Worm (Caenorhabditis elegans) whole organism, young adult: ENCODE results near the gene ZK792.7.
A peak's percentile ranks its signal among the peaks of the same experiment; 100 is the strongest.

Experiments
- C06A6.2 ChIP-seq: fragments of 200-800 bp; sonication (Bioruptor generic); conservative IDR thresholded peaks from 2 replicates; pipeline ENCODE4 v1.3.6; 2022; ENCODE audit warnings: missing genetic modification characterization, missing compliant biosample characterization
- D2030.7 ChIP-seq: fragments of 200-800 bp; sonication (Bioruptor generic); IDR thresholded peaks from 2 replicates; pipeline ENCODE4 v1.3.6; 2022; ENCODE audit warnings: missing genetic modification reagents, missing genetic modification characterization, missing compliant biosample characterization
- F23B12.7 ChIP-seq: sonication (generic microtip); optimal IDR thresholded peaks from 2 replicates; lab custom pipeline; 2017; ENCODE audit warnings: missing genetic modification characterization, mild to moderate bottlenecking, missing compliant biosample characterization, antibody characterized with exemption, moderate library complexity; ENCODE audit not compliant: insufficient read depth
- F49E8.2 ChIP-seq: sonication (generic microtip); optimal IDR thresholded peaks from 3 replicates; lab custom pipeline; 2017; ENCODE audit warnings: missing genetic modification characterization, mild to moderate bottlenecking, missing compliant biosample characterization, antibody characterized with exemption, moderate library complexity; ENCODE audit not compliant: insufficient read depth
- F52B5.7 ChIP-seq: sonication (generic microtip); optimal IDR thresholded peaks from 2 replicates; lab custom pipeline; 2016; ENCODE audit warnings: mild to moderate bottlenecking, missing genetic modification characterization, missing compliant biosample characterization
- Y53F4B.3 ChIP-seq: fragments of 200-800 bp; sonication (Bioruptor generic); IDR thresholded peaks from 2 replicates; pipeline ENCODE4 v1.3.6; 2022; ENCODE audit warnings: missing genetic modification reagents, missing genetic modification characterization, missing compliant biosample characterization
- Y67H2A.10 ChIP-seq: fragments of 200-800 bp; sonication (Bioruptor generic); conservative IDR thresholded peaks from 2 replicates; pipeline ENCODE4 v1.3.6; 2022; ENCODE audit warnings: missing genetic modification reagents, missing genetic modification characterization, missing compliant biosample characterization
- Y79H2A.3 ChIP-seq: fragments of 200-800 bp; sonication (Bioruptor generic); conservative IDR thresholded peaks from 2 replicates; pipeline ENCODE4 v1.3.6; 2022; ENCODE audit warnings: missing genetic modification reagents, missing genetic modification characterization, missing compliant biosample characterization
- Y95B8A.8 ChIP-seq: fragments of 200-800 bp; sonication (Bioruptor generic); IDR thresholded peaks from 2 replicates; pipeline ENCODE4 v1.3.6; 2022; ENCODE audit warnings: missing genetic modification reagents, missing genetic modification characterization, missing compliant biosample characterization
- aptf-3 ChIP-seq: fragments of 200-800 bp; sonication (Bioruptor generic); IDR thresholded peaks from 2 replicates; pipeline ENCODE4 v1.3.6; 2022; ENCODE audit warnings: missing genetic modification characterization, missing compliant biosample characterization
- bed-2 ChIP-seq: fragments of 200-800 bp; sonication (Bioruptor generic); IDR thresholded peaks from 2 replicates; pipeline ENCODE4 v1.3.6; 2022; ENCODE audit warnings: missing genetic modification reagents, missing genetic modification characterization, missing compliant biosample characterization
- cebp-1 ChIP-seq, 2 experiments: fragments of 200-800 bp in 1 of 2; sonication (Bioruptor generic) in 1 of 2; sonication (generic microtip) in 1 of 2; IDR thresholded peaks in 1 of 2; optimal IDR thresholded peaks in 1 of 2; 2 replicates each; pipeline versions ENCODE4 v1.3.6 to Lab custom; 2017 to 2022; ENCODE audit warnings: missing compliant biosample characterization in 2 of 2, missing genetic modification characterization in 2 of 2, mild to moderate bottlenecking in 1 of 2, missing genetic modification reagents in 1 of 2, moderate library complexity in 1 of 2
- ceh-58 ChIP-seq: fragments of 200-800 bp; sonication (Bioruptor generic); IDR thresholded peaks from 2 replicates; pipeline ENCODE4 v1.3.6; 2022; ENCODE audit warnings: missing genetic modification characterization, missing compliant biosample characterization
- ceh-91 ChIP-seq: fragments of 200-800 bp; sonication (Bioruptor generic); IDR thresholded peaks from 2 replicates; pipeline ENCODE4 v1.3.6; 2022; ENCODE audit warnings: missing genetic modification reagents, missing genetic modification characterization, missing compliant biosample characterization
- die-1 ChIP-seq: sonication (generic microtip); optimal IDR thresholded peaks from 2 replicates; lab custom pipeline; 2016; ENCODE audit warnings: missing genotype, mild to moderate bottlenecking, missing genetic modification characterization, missing compliant biosample characterization
- dpl-1 ChIP-seq: fragments of 150-350 bp; optimal IDR thresholded peaks from 2 replicates; lab custom pipeline; 2014; ENCODE audit warnings: missing biosample characterization, missing genetic modification reagents, missing genetic modification characterization
- egrh-3 ChIP-seq: fragments of 200-800 bp; sonication (Bioruptor generic); IDR thresholded peaks from 2 replicates; pipeline ENCODE4 v1.3.6; 2022; ENCODE audit warnings: missing genetic modification reagents, missing genetic modification characterization, missing compliant biosample characterization
- ekl-4 ChIP-seq: fragments of 200-800 bp; sonication (Bioruptor generic); IDR thresholded peaks from 2 replicates; pipeline ENCODE4 v1.3.6; 2022; ENCODE audit warnings: missing genetic modification reagents, missing genetic modification characterization, missing compliant biosample characterization
- gei-17 ChIP-seq: fragments of 200-800 bp; sonication (Bioruptor generic); optimal IDR thresholded peaks from 2 replicates; lab custom pipeline; 2018; ENCODE audit warnings: mild to moderate bottlenecking, missing genetic modification characterization, missing compliant biosample characterization
- him-1 ChIP-seq: sonication (generic microtip); optimal IDR thresholded peaks from 2 replicates; lab custom pipeline; 2016; ENCODE audit warnings: missing genotype, missing genetic modification reagents, missing genetic modification characterization, missing compliant biosample characterization
- hlh-26 ChIP-seq: fragments of 200-800 bp; sonication (Bioruptor generic); conservative IDR thresholded peaks from 2 replicates; pipeline ENCODE4 v1.3.6; 2022; ENCODE audit warnings: missing genetic modification reagents, missing genetic modification characterization, missing compliant biosample characterization
- hmg-1.2 ChIP-seq: fragments of 200-800 bp; sonication (Bioruptor generic); IDR thresholded peaks from 2 replicates; pipeline ENCODE4 v1.3.6; 2022; ENCODE audit warnings: missing genetic modification reagents, missing genetic modification characterization, missing compliant biosample characterization
- madf-8 ChIP-seq: fragments of 200-800 bp; sonication (Bioruptor generic); conservative IDR thresholded peaks from 2 replicates; pipeline ENCODE4 v1.3.6; 2022; ENCODE audit warnings: missing genetic modification reagents, missing genetic modification characterization, missing compliant biosample characterization
- nfya-2 ChIP-seq: fragments of 200-800 bp; sonication (Bioruptor generic); IDR thresholded peaks from 2 replicates; pipeline ENCODE4 v1.3.6; 2022; ENCODE audit warnings: missing genetic modification reagents, missing genetic modification characterization, missing compliant biosample characterization
- nfyb-1 ChIP-seq: fragments of 200-800 bp; sonication (Bioruptor generic); IDR thresholded peaks from 2 replicates; pipeline ENCODE4 v1.3.6; 2022; ENCODE audit warnings: missing genetic modification reagents, missing genetic modification characterization, missing compliant biosample characterization
- pha-4 ChIP-seq: fragments of 150-350 bp; sonication (generic microtip); optimal IDR thresholded peaks from 2 replicates; lab custom pipeline; 2014; ENCODE audit warnings: missing biosample characterization, missing genetic modification reagents, missing genetic modification characterization
- snpc-3.4 ChIP-seq: sonication (generic microtip); optimal IDR thresholded peaks from 2 replicates; lab custom pipeline; 2017; ENCODE audit warnings: missing genetic modification characterization, mild to moderate bottlenecking, missing compliant biosample characterization, antibody characterized with exemption, moderate library complexity, missing genotype, missing genetic modification reagents
- xnd-1 ChIP-seq: sonication (generic microtip); optimal IDR thresholded peaks from 2 replicates; lab custom pipeline; 2016; ENCODE audit warnings: missing genotype, missing genetic modification reagents, missing genetic modification characterization, missing compliant biosample characterization
- ztf-26 ChIP-seq: sonication (generic microtip); optimal IDR thresholded peaks from 2 replicates; lab custom pipeline; 2017; ENCODE audit warnings: missing genetic modification characterization, missing compliant biosample characterization
- ztf-28 ChIP-seq: fragments of 200-800 bp; sonication (Bioruptor generic); IDR thresholded peaks from 2 replicates; pipeline ENCODE4 v1.3.6; 2022; ENCODE audit warnings: missing genetic modification reagents, missing genetic modification characterization, missing compliant biosample characterization

ZK792.7 gene

DNA sequence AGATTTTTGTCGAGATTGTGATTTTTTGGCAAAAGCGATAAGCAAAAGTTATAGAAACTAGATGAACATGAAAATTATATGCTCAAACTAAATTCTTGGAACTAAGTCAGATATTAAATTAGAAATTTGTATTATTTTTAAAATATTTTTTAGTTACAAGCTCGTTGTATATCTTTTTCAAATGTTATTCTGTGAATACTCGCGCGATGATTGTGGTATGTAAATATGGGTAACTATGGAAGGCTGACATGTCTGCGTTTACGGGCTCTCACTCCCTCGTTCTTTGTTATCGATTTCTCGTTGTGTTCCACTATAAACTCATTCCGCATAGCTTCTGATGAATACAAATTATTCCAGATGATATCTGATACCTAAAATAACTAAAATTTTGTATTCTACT lies at the start of gene ZK792.7:
TSS of gene ZK792.7 (plus strand) at position 301 of the 400 bp plus-strand sequence.
- TF ChIP-seq madf-8 (GFP tag; lab: Robert Waterston, UW) (no peak), ceh-58 (GFP tag; lab: Robert Waterston, UW) (no peak), dpl-1 (GFP tag; lab: Kevin White, UChicago) (no peak), Y95B8A.8 (GFP tag; lab: Robert Waterston, UW) (no peak), pha-4 (tag; lab: Kevin White, UChicago) (no peak), ekl-4 (no peak), Y53F4B.3 (GFP tag; lab: Robert Waterston, UW) (no peak), hlh-26 (GFP tag; lab: Robert Waterston, UW) (no peak), F49E8.2 (tag; lab: Kevin White, UChicago) (no peak), D2030.7 (GFP tag; lab: Robert Waterston, UW) (no peak), die-1 (no peak)

ce11 chrIV:11644705-11645104 lies 49.5 kb upstream of the ZK792.7 start:
- TF ChIP-seq hlh-26 (GFP tag; lab: Robert Waterston, UW): no peak
- 0 out of 2 replicates have a peak, but pooled peaks have one; percentile 22 for TF ChIP-seq cebp-1 (GFP tag; IDR thresholded peaks at IDR 0.05; lab: Robert Waterston, UW)
- TF ChIP-seq cebp-1 (tag; optimal IDR thresholded peaks at IDR 0.05; lab: Kevin White, UChicago): peak; percentile 21
- TF ChIP-seq F52B5.7 (tag; lab: Kevin White, UChicago): peak; percentile 13

- TF ChIP-seq Y67H2A.10 (GFP tag; lab: Robert Waterston, UW) (no peak), C06A6.2 (no peak), gei-17 (no peak), snpc-3.4 (no peak), hmg-1.2 (no peak), him-1 (tag; lab: Kevin White, UChicago) (no peak), ceh-58 (GFP tag; lab: Robert Waterston, UW) (no peak), F23B12.7 (tag; lab: Kevin White, UChicago) (no peak), nfya-2 (GFP tag; lab: Robert Waterston, UW) (no peak)
Observed at ce11 chrIV:11645354-11645753, 48.9 kb upstream of the ZK792.7 start.

ce11 chrIV:11646908-11647307 lies 47.3 kb upstream of the ZK792.7 start:
- TF ChIP-seq xnd-1 (tag; lab: Kevin White, UChicago) (no peak), ztf-26 (tag; lab: Kevin White, UChicago) (no peak), cebp-1 (GFP tag; IDR thresholded peaks at IDR 0.05; lab: Robert Waterston, UW) (no peak), cebp-1 (tag; optimal IDR thresholded peaks at IDR 0.05; lab: Kevin White, UChicago) (no peak), hlh-26 (GFP tag; lab: Robert Waterston, UW) (no peak), bed-2 (no peak), egrh-3 (no peak), aptf-3 (no peak)
- TF ChIP-seq, all 124 proteins: peak for 0

- TF ChIP-seq ceh-91 (GFP tag; lab: Robert Waterston, UW) (no peak), ztf-28 (GFP tag; lab: Robert Waterston, UW) (no peak)
Observed at ce11 chrIV:11649031-11649430, 45.2 kb upstream of the ZK792.7 start, which contains the start of gene ZK809.8. TSS of gene ZK809.8 (minus strand) at chrIV:11649064.

ce11 chrIV:11650344-11650743 lies 43.9 kb upstream of the ZK792.7 start:
- TF ChIP-seq Y79H2A.3 (GFP tag; lab: Robert Waterston, UW): no peak
- 0 out of 2 replicates have a peak, but pooled peaks have one; percentile 15 for TF ChIP-seq nfyb-1 (GFP tag; lab: Robert Waterston, UW)
